Fruit fly (Drosophila melanogaster) whole organism, embryonic: Measurements from ENCODE around the gene BHD.

Source experiments
- Adf1 ChIP-seq: fragments of 200-800 bp; sonication (Bioruptor generic); IDR thresholded peaks from 2 replicates; pipeline ENCODE4 v1.3.6; 2022; ENCODE audit warnings: missing biosample characterization, missing genetic modification characterization
- Asciz ChIP-seq: fragments of 200-800 bp; sonication (Bioruptor generic); optimal IDR thresholded peaks from 2 replicates; lab custom pipeline; 2017; ENCODE audit warnings: missing biosample characterization, mild to moderate bottlenecking, missing genetic modification characterization, missing genetic modification reagents
- CG10274 ChIP-seq: fragments of 200-800 bp; sonication (Bioruptor generic); optimal IDR thresholded peaks from 3 replicates; lab custom pipeline; 2017; ENCODE audit warnings: missing biosample characterization, mild to moderate bottlenecking, missing genetic modification characterization
- CG12155 ChIP-seq: fragments of 200-800 bp; sonication (Bioruptor generic); optimal IDR thresholded peaks from 3 replicates; lab custom pipeline; 2016; ENCODE audit warnings: missing biosample characterization, missing genetic modification characterization
- CG13424 ChIP-seq: fragments of 200-800 bp; sonication (Bioruptor generic); optimal IDR thresholded peaks from 2 replicates; lab custom pipeline; 2019; ENCODE audit warnings: missing biosample characterization, mild to moderate bottlenecking, missing genetic modification characterization, moderate library complexity
- CG14014 ChIP-seq: fragments of 200-800 bp; sonication (Bioruptor generic); IDR thresholded peaks from 2 replicates; pipeline ENCODE4 v1.3.6; 2022; ENCODE audit warnings: missing biosample characterization, missing genetic modification characterization
- CG14667 ChIP-seq: fragments of 200-800 bp; sonication (Bioruptor generic); IDR thresholded peaks from 2 replicates; pipeline ENCODE4 v1.3.6; 2022; ENCODE audit warnings: missing biosample characterization, missing genetic modification characterization
- CG16863 ChIP-seq: fragments of 200-800 bp; sonication (Bioruptor generic); optimal IDR thresholded peaks from 3 replicates; lab custom pipeline; 2016; ENCODE audit warnings: missing biosample characterization, missing genetic modification characterization
- CG17186 ChIP-seq: fragments of 200-800 bp; sonication (Bioruptor generic); optimal IDR thresholded peaks from 3 replicates; lab custom pipeline; 2017; ENCODE audit warnings: missing biosample characterization, missing genetic modification reagents, missing genetic modification characterization
- CG1832 ChIP-seq: fragments of 200-800 bp; sonication (Bioruptor generic); optimal IDR thresholded peaks from 2 replicates; lab custom pipeline; 2017; ENCODE audit warnings: missing biosample characterization, mild to moderate bottlenecking, missing genetic modification characterization, inconsistent platforms
- CG2875 ChIP-seq: fragments of 200-800 bp; sonication (Bioruptor generic); optimal IDR thresholded peaks from 2 replicates; lab custom pipeline; 2017; ENCODE audit warnings: missing biosample characterization, mild to moderate bottlenecking, missing genetic modification characterization, missing genetic modification reagents
- CG34422 ChIP-seq: fragments of 200-800 bp; sonication (Bioruptor generic); IDR thresholded peaks from 3 replicates; pipeline ENCODE4 v1.3.6; 2022; ENCODE audit warnings: missing biosample characterization, missing genetic modification characterization
- CG43689 ChIP-seq: fragments of 200-800 bp; sonication (Bioruptor generic); IDR thresholded peaks from 2 replicates; pipeline ENCODE4 v1.3.6; 2022; ENCODE audit warnings: missing biosample characterization, missing genetic modification characterization
- CG4404 ChIP-seq: fragments of 200-800 bp; sonication (Bioruptor generic); IDR thresholded peaks from 2 replicates; pipeline ENCODE4 v1.3.6; 2022; ENCODE audit warnings: missing biosample characterization, missing genetic modification characterization
- CG4617 ChIP-seq: fragments of 200-800 bp; sonication (Bioruptor generic); optimal IDR thresholded peaks from 3 replicates; lab custom pipeline; 2016; ENCODE audit warnings: missing biosample characterization, missing genetic modification characterization, borderline replicate concordance
- CG7556 ChIP-seq: fragments of 200-800 bp; sonication (Bioruptor generic); optimal IDR thresholded peaks from 2 replicates; lab custom pipeline; 2017; ENCODE audit warnings: missing biosample characterization, mild to moderate bottlenecking, missing genetic modification characterization
- CG9437 ChIP-seq: fragments of 200-800 bp; sonication (Bioruptor generic); optimal IDR thresholded peaks from 2 replicates; lab custom pipeline; 2018; ENCODE audit warnings: missing biosample characterization, mild to moderate bottlenecking, missing genetic modification characterization
- CHES-1-like ChIP-seq: fragments of 200-800 bp; sonication (Bioruptor generic); optimal IDR thresholded peaks from 2 replicates; lab custom pipeline; 2016; ENCODE audit warnings: missing biosample characterization, missing genetic modification characterization
- D19B ChIP-seq: fragments of 200-800 bp; sonication (Bioruptor generic); optimal IDR thresholded peaks from 2 replicates; lab custom pipeline; 2017; ENCODE audit warnings: missing biosample characterization, mild to moderate bottlenecking, missing genetic modification characterization
- Gsc ChIP-seq: fragments of 200-800 bp; sonication (Bioruptor generic); IDR thresholded peaks from 2 replicates; pipeline ENCODE4 v1.3.6; 2022; ENCODE audit warnings: missing biosample characterization, missing genetic modification characterization
- HHEX ChIP-seq: fragments of 200-800 bp; sonication (Bioruptor generic); optimal IDR thresholded peaks from 3 replicates; lab custom pipeline; 2017; ENCODE audit warnings: missing biosample characterization, mild to moderate bottlenecking, missing genetic modification characterization, missing genetic modification reagents
- HLH4C ChIP-seq: fragments of 200-800 bp; sonication (Bioruptor generic); IDR thresholded peaks from 3 replicates; pipeline ENCODE4 v1.3.6; 2022; ENCODE audit warnings: missing biosample characterization, missing genetic modification characterization; ENCODE audit not compliant: partially characterized antibody
- HLHmδ ChIP-seq: fragments of 200-800 bp; sonication (Bioruptor generic); optimal IDR thresholded peaks from 2 replicates; lab custom pipeline; 2018; ENCODE audit warnings: missing biosample characterization, mild to moderate bottlenecking, missing genetic modification characterization, moderate library complexity
- HmgZ ChIP-seq: fragments of 200-800 bp; sonication (Bioruptor generic); optimal IDR thresholded peaks from 2 replicates; lab custom pipeline; 2018; ENCODE audit warnings: missing biosample characterization, mild to moderate bottlenecking, missing genetic modification characterization
- Meics ChIP-seq: fragments of 200-800 bp; sonication (Bioruptor generic); optimal IDR thresholded peaks from 2 replicates; lab custom pipeline; 2017; ENCODE audit warnings: missing biosample characterization, mild to moderate bottlenecking, missing genetic modification characterization
- NC2β ChIP-seq: fragments of 200-800 bp; sonication (Bioruptor generic); optimal IDR thresholded peaks from 2 replicates; lab custom pipeline; 2016; ENCODE audit warnings: missing biosample characterization, missing genetic modification characterization
- Nf-YC ChIP-seq: fragments of 200-800 bp; optimal IDR thresholded peaks from 3 replicates; lab custom pipeline; 2019; ENCODE audit warnings: missing biosample characterization, mild to moderate bottlenecking, missing genetic modification characterization, moderate library complexity
- Rfx ChIP-seq: fragments of 200-800 bp; sonication (Bioruptor generic); IDR thresholded peaks from 2 replicates; pipeline ENCODE4 v1.3.6; 2022; ENCODE audit warnings: missing biosample characterization, missing genetic modification characterization
- Sox100B ChIP-seq: fragments of 200-800 bp; sonication (Bioruptor generic); optimal IDR thresholded peaks from 3 replicates; lab custom pipeline; 2018; ENCODE audit warnings: missing biosample characterization, mild to moderate bottlenecking, missing genetic modification characterization
- Trl ChIP-seq, 3 experiments: fragments of >200 bp in 2 of 3; fragments of 200-800 bp in 1 of 3; sonication (Bioruptor generic) in 1 of 3; optimal IDR thresholded peaks; 2 replicates in 1 of 3; 3 replicates in 2 of 3; lab custom pipeline; 2016 to 2017; ENCODE audit warnings: missing biosample characterization in 1 of 3, missing genetic modification characterization in 1 of 3
- Xrp1 ChIP-seq: fragments of 200-800 bp; sonication (Bioruptor generic); IDR thresholded peaks from 2 replicates; pipeline ENCODE4 v1.3.6; 2022; ENCODE audit warnings: missing biosample characterization, missing genetic modification characterization
- al ChIP-seq: fragments of 200-800 bp; sonication (Bioruptor generic); IDR thresholded peaks from 2 replicates; pipeline ENCODE4 v1.3.6; 2022; ENCODE audit warnings: missing biosample characterization, missing genetic modification characterization
- cwo ChIP-seq: fragments of 200-800 bp; sonication (Bioruptor generic); optimal IDR thresholded peaks from 3 replicates; lab custom pipeline; 2017; ENCODE audit warnings: missing biosample characterization, missing genetic modification characterization, mild to moderate bottlenecking, moderate library complexity, missing genetic modification reagents
- dmrt11E ChIP-seq: fragments of 200-800 bp; sonication (Bioruptor generic); optimal IDR thresholded peaks from 3 replicates; lab custom pipeline; 2018; ENCODE audit warnings: missing biosample characterization, mild to moderate bottlenecking, missing genetic modification characterization, moderate library complexity
- dmrt99B ChIP-seq: fragments of 200-800 bp; sonication (Bioruptor generic); optimal IDR thresholded peaks from 2 replicates; lab custom pipeline; 2018; ENCODE audit warnings: missing biosample characterization, mild to moderate bottlenecking, missing genetic modification characterization, moderate library complexity
- emc ChIP-seq: fragments of 200-800 bp; sonication (Bioruptor generic); optimal IDR thresholded peaks from 2 replicates; lab custom pipeline; 2016; ENCODE audit warnings: missing biosample characterization, missing genetic modification characterization
- gro ChIP-seq: fragments of 200-800 bp; sonication (Bioruptor generic); optimal IDR thresholded peaks from 2 replicates; lab custom pipeline; 2016; ENCODE audit warnings: missing biosample characterization, missing genetic modification characterization
- ham ChIP-seq: fragments of 200-800 bp; sonication (Bioruptor generic); IDR thresholded peaks from 2 replicates; pipeline ENCODE4 v1.3.6; 2022; ENCODE audit warnings: missing biosample characterization, missing genetic modification characterization
- mld ChIP-seq: fragments of 200-800 bp; sonication (Bioruptor generic); IDR thresholded peaks from 3 replicates; pipeline ENCODE4 v1.3.6; 2022; ENCODE audit warnings: missing biosample characterization, missing genetic modification characterization; ENCODE audit not compliant: partially characterized antibody
- nerfin-2 ChIP-seq: fragments of 200-800 bp; sonication (Bioruptor generic); IDR thresholded peaks from 2 replicates; pipeline ENCODE4 v1.3.6; 2022; ENCODE audit warnings: missing biosample characterization, missing genetic modification characterization; ENCODE audit not compliant: partially characterized antibody
- onecut ChIP-seq: fragments of 200-800 bp; sonication (Bioruptor generic); IDR thresholded peaks from 2 replicates; pipeline ENCODE4 v1.3.6; 2022; ENCODE audit warnings: missing biosample characterization, missing genetic modification characterization
- scrt ChIP-seq: fragments of 200-800 bp; sonication (Bioruptor generic); optimal IDR thresholded peaks from 2 replicates; lab custom pipeline; 2018; ENCODE audit warnings: missing biosample characterization, mild to moderate bottlenecking, missing genetic modification characterization, moderate library complexity
- sd ChIP-seq: fragments of 200-800 bp; sonication (Bioruptor generic); optimal IDR thresholded peaks from 3 replicates; lab custom pipeline; 2018; ENCODE audit warnings: missing biosample characterization, mild to moderate bottlenecking, missing genetic modification characterization, moderate library complexity
- sens ChIP-seq: fragments of 200-800 bp; sonication (Bioruptor generic); peaks from one replicate; lab custom pipeline; 2016; ENCODE audit warnings: missing biosample characterization, missing genetic modification characterization
- sim ChIP-seq: fragments of 200-800 bp; sonication (Bioruptor generic); IDR thresholded peaks from 2 replicates; pipeline ENCODE4 v1.3.6; 2022; ENCODE audit warnings: missing biosample characterization, missing genetic modification characterization
- sqz ChIP-seq: fragments of 200-800 bp; sonication (Bioruptor generic); optimal IDR thresholded peaks from 3 replicates; lab custom pipeline; 2018; ENCODE audit warnings: missing biosample characterization, mild to moderate bottlenecking, missing genetic modification characterization
- ssp ChIP-seq: fragments of 200-800 bp; sonication (Bioruptor generic); IDR thresholded peaks from 2 replicates; pipeline ENCODE4 v1.3.6; 2022; ENCODE audit warnings: missing biosample characterization, missing genetic modification characterization
- sug ChIP-seq: fragments of 200-800 bp; optimal IDR thresholded peaks from 2 replicates; lab custom pipeline; 2019; ENCODE audit warnings: missing biosample characterization, mild to moderate bottlenecking, missing genetic modification characterization, moderate library complexity
- usp ChIP-seq: fragments of >200 bp; optimal IDR thresholded peaks from 2 replicates; lab custom pipeline; 2017; ENCODE audit warnings: missing biosample characterization, missing genetic modification characterization
- vfl ChIP-seq: fragments of 200-800 bp; sonication (Bioruptor generic); optimal IDR thresholded peaks from 2 replicates; lab custom pipeline; 2016; ENCODE audit warnings: missing biosample characterization, missing genetic modification characterization

The BHD gene

DNA sequence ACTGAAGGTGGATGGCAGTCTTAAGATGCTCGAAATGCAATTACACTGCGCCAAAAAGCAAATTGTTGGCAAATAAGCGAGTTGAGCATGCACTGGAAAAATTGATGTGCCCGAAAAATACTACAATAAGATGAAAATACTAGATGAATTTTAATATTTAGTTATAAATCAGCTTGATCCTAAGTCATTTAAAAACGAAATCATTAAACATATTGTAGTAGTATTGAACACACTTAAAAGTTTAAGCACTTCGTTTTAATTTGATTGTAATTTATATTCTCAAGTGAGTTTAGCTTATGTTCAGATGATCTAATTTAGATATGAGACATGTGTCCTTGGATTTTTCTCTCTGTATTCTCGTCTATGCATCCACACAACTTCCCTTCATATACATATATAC lies 24.1 kb downstream of the BHD start (continued):
- TF ChIP-seq Meics (peak; percentile 47), Sox100B (GFP tag; lab: Kevin White, UChicago) (peak; percentile 45), Adf1 (no peak), scrt (GFP tag; lab: Kevin White, UChicago) (no peak), sim (no peak), ssp (GFP tag; lab: Robert Waterston, UW) (peak; percentile 26; the same call in 1 of the 2 replicates), HmgZ (tag; lab: Kevin White, UChicago) (no peak), nerfin-2 (no peak), HHEX (GFP tag; lab: Kevin White, UChicago) (no peak), Nf-YC (no peak), CG10274 (no peak), CG9437 (GFP tag; lab: Kevin White, UChicago) (no peak), cwo (GFP tag; lab: Kevin White, UChicago) (peak; percentile 46), CG7556 (peak; percentile 13), CG4617 (GFP tag; lab: Kevin White, UChicago) (no peak), CG14014 (GFP tag; lab: Robert Waterston, UW) (no peak), Xrp1 (GFP tag; lab: Robert Waterston, UW) (peak; percentile 7; the same call in 1 of the 2 replicates), HLHmδ (GFP tag; lab: Kevin White, UChicago) (no peak), NC2β (GFP tag; lab: Kevin White, UChicago) (no peak), D19B (GFP tag; lab: Kevin White, UChicago) (no peak), Rfx (GFP tag; lab: Robert Waterston, UW) (no peak), CG13424 (no peak)

DNA sequence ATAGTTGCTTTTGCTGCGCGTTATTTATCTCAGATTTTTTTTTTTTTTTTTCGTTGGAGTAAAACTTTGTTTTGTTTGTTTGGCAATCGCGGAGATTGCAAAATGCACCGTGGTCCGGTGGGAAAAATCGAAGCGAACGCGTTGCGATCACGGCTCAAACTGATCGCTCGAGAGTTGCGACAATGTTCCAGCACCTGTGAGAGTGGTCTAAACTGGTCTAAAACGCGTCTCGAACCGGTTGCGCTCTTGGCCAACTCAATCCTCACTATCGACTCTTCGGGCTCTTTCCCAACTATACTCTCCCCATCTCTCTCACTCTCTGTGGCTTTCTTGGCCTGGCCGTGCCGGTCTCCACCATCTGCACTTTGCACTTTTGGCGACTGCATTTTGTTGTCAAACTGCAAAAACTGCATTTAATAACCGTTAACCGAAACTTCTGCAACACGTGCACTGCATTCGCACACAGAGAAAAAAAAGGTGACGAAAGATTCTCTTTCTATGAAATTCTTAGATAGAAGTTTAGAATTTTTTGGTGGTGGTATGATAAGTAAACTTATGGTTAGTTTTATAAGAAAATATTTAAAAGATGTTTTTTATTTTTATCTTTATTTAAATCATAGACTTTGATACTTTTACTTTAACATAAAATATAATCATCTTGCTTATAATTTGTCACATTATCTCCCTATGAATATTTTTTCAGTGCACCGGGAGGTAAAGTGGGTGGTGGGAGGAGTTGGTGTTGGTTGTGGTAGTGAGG lies 25.6 kb downstream of the BHD start, which contains the start of gene CG14830:
Gene CG14830, minus strand, starts transcription at position 164 of the 760 bp plus-strand sequence.
- no peak for TF ChIP-seq CG4404 (GFP tag; lab: Robert Waterston, UW)
- TF ChIP-seq Asciz (GFP tag; lab: Kevin White, UChicago) = no peak
- no peak for TF ChIP-seq usp (GFP tag; lab: Kevin White, UChicago)
- no peak for TF ChIP-seq dmrt11E
- TF ChIP-seq onecut (GFP tag; lab: Robert Waterston, UW) = no peak
- TF ChIP-seq Trl (optimal IDR thresholded peaks at IDR 0.05; lab: Kevin White, UChicago) = peak; percentile 64 to 69
- TF ChIP-seq Trl (GFP tag; optimal IDR thresholded peaks at IDR 0.05; lab: Kevin White, UChicago) = no peak
- no peak for TF ChIP-seq ham
- no peak for TF ChIP-seq emc
- TF ChIP-seq CG34422 (GFP tag; lab: Robert Waterston, UW) = 0 out of 3 replicates have a peak, but pooled peaks have one; percentile 17
- no peak for TF ChIP-seq CG17186 (GFP tag; lab: Kevin White, UChicago)
- no peak for TF ChIP-seq CG12155 (GFP tag; lab: Kevin White, UChicago)
- TF ChIP-seq CG16863 (GFP tag; lab: Kevin White, UChicago) = no peak
- TF ChIP-seq al (GFP tag; lab: Robert Waterston, UW) = no peak
- TF ChIP-seq sd (tag; lab: Kevin White, UChicago) = no peak
- TF ChIP-seq CG14667 (GFP tag; lab: Robert Waterston, UW) = no peak
- TF ChIP-seq HLH4C (GFP tag; lab: Robert Waterston, UW) = 0 out of 3 replicates have a peak, but pooled peaks have one; percentile 13
- no peak for TF ChIP-seq CG1832
- no peak for TF ChIP-seq mld
- no peak for TF ChIP-seq CHES-1-like (GFP tag; lab: Kevin White, UChicago)
- no peak for TF ChIP-seq Gsc (GFP tag; lab: Robert Waterston, UW)
- TF ChIP-seq gro = no peak
- TF ChIP-seq dmrt99B (tag; lab: Kevin White, UChicago) = peak; percentile 46
- TF ChIP-seq vfl = no peak
- TF ChIP-seq CG2875 (GFP tag; lab: Kevin White, UChicago) = no peak
- TF ChIP-seq CG43689 (GFP tag; lab: Robert Waterston, UW) = no peak
- TF ChIP-seq sug (tag; lab: Kevin White, UChicago) = no peak
- TF ChIP-seq sens (GFP tag; lab: Kevin White, UChicago) = peak; percentile 30
- peak; percentile 22 for TF ChIP-seq sqz (GFP tag; lab: Kevin White, UChicago)
